Fruit fly (Drosophila melanogaster): ENCODE measurements around the gene CG3246.

CG3246 gene

dm6 chr2L:3504851-3505250 lies 43.1 kb upstream of the CG3246 start:
- TF ChIP-seq Hr78 (GFP tag; optimal IDR thresholded peaks at IDR 0.05) = no peak
- TF ChIP-seq Dfd (GFP tag; optimal IDR thresholded peaks at IDR 0.05) = no peak
- TF ChIP-seq fru (GFP tag; optimal IDR thresholded peaks at IDR 0.05) = no peak
- TF ChIP-seq CG32264 (GFP tag; optimal IDR thresholded peaks at IDR 0.05) = no peak
- no peak for TF ChIP-seq sage (GFP tag; optimal IDR thresholded peaks at IDR 0.05)
- no peak for TF ChIP-seq foxo (GFP tag; optimal IDR thresholded peaks at IDR 0.05)
- TF ChIP-seq pan (optimal IDR thresholded peaks at IDR 0.05) = no peak
- TF ChIP-seq HLH106 (tag; optimal IDR thresholded peaks at IDR 0.05) = no peak
- TF ChIP-seq Jra (GFP tag; optimal IDR thresholded peaks at IDR 0.05) = no peak
- TF ChIP-seq GATAd (GFP tag; optimal IDR thresholded peaks at IDR 0.05) = no peak
- TF ChIP-seq Rel (GFP tag; optimal IDR thresholded peaks at IDR 0.05) = no peak
- TF ChIP-seq Rel (tag; optimal IDR thresholded peaks at IDR 0.05) = no peak

- TF ChIP-seq GATAd (GFP tag; optimal IDR thresholded peaks at IDR 0.05) (no peak), sage (GFP tag; optimal IDR thresholded peaks at IDR 0.05) (no peak), Myc (optimal IDR thresholded peaks at IDR 0.05) (no peak), Dfd (GFP tag; optimal IDR thresholded peaks at IDR 0.05) (no peak), CG32264 (GFP tag; optimal IDR thresholded peaks at IDR 0.05) (no peak), ey (GFP tag; optimal IDR thresholded peaks at IDR 0.05) (no peak), jim (GFP tag; optimal IDR thresholded peaks at IDR 0.05) (no peak), Hr78 (GFP tag; optimal IDR thresholded peaks at IDR 0.05) (no peak)
Observed at dm6 chr2L:3495465-3495864, 33.7 kb upstream of the CG3246 start.

- no peak for TF ChIP-seq jim (GFP tag; optimal IDR thresholded peaks at IDR 0.05)
- TF ChIP-seq N (GFP tag; optimal IDR thresholded peaks at IDR 0.05) = no peak
Observed at dm6 chr2L:3493475-3493874, 31.7 kb upstream of the CG3246 start.

dm6 chr2L:3490971-3491370 lies 29.2 kb upstream of the CG3246 start, which contains the start of gene CG15414:
TSS of gene CG15414 (minus strand) at chr2L:3491071.
- TF ChIP-seq Dfd (GFP tag; optimal IDR thresholded peaks at IDR 0.05) (no peak), CG9705 (GFP tag; optimal IDR thresholded peaks at IDR 0.05) (no peak), Hr78 (GFP tag; optimal IDR thresholded peaks at IDR 0.05) (no peak), Jra (GFP tag; optimal IDR thresholded peaks at IDR 0.05) (no peak), dmrt93B (GFP tag; optimal IDR thresholded peaks at IDR 0.05) (no peak), brk (GFP tag; optimal IDR thresholded peaks at IDR 0.05) (no peak), br (GFP tag; optimal IDR thresholded peaks at IDR 0.05) (no peak), CrebA (GFP tag; optimal IDR thresholded peaks at IDR 0.05; ENCODE audit: borderline replicate concordance) (no peak), Myc (optimal IDR thresholded peaks at IDR 0.05) (no peak), pan (optimal IDR thresholded peaks at IDR 0.05) (no peak), HLH106 (tag; optimal IDR thresholded peaks at IDR 0.05) (no peak), Mio (GFP tag; optimal IDR thresholded peaks at IDR 0.05) (no peak), GATAd (GFP tag; optimal IDR thresholded peaks at IDR 0.05) (no peak), Hnf4 (GFP tag; optimal IDR thresholded peaks at IDR 0.05) (no peak)

dm6 chr2L:3485506-3485905 lies 23.8 kb upstream of the CG3246 start:
- no peak for TF ChIP-seq ey (GFP tag; optimal IDR thresholded peaks at IDR 0.05)
- TF ChIP-seq foxo (GFP tag; optimal IDR thresholded peaks at IDR 0.05) = no peak
- no peak for TF ChIP-seq dmrt93B (GFP tag; optimal IDR thresholded peaks at IDR 0.05)
- no peak for TF ChIP-seq GATAd (GFP tag; optimal IDR thresholded peaks at IDR 0.05)
- no peak for TF ChIP-seq N (GFP tag; optimal IDR thresholded peaks at IDR 0.05)
- TF ChIP-seq sage (GFP tag; optimal IDR thresholded peaks at IDR 0.05) = no peak
- no peak for TF ChIP-seq OdsH (GFP tag; optimal IDR thresholded peaks at IDR 0.05)
- TF ChIP-seq Abd-B (GFP tag; optimal IDR thresholded peaks at IDR 0.05) = no peak
- TF ChIP-seq Rel (GFP tag; optimal IDR thresholded peaks at IDR 0.05) = no peak
- TF ChIP-seq Rel (tag; optimal IDR thresholded peaks at IDR 0.05) = no peak
- TF ChIP-seq Sp1 (GFP tag; optimal IDR thresholded peaks at IDR 0.05) = no peak
- no peak for TF ChIP-seq HLH106 (tag; optimal IDR thresholded peaks at IDR 0.05)

dm6 chr2L:3484759-3485158 lies 23.0 kb upstream of the CG3246 start:
- TF ChIP-seq sv (GFP tag; optimal IDR thresholded peaks at IDR 0.05) (no peak), Vsx2 (GFP tag; optimal IDR thresholded peaks at IDR 0.05; ENCODE audit: partially characterized antibody) (no peak), lola (GFP tag; optimal IDR thresholded peaks at IDR 0.05) (no peak), woc (GFP tag; optimal IDR thresholded peaks at IDR 0.05) (no peak), Hr78 (GFP tag; optimal IDR thresholded peaks at IDR 0.05) (no peak), sage (GFP tag; optimal IDR thresholded peaks at IDR 0.05) (no peak), Hr83 (GFP tag; optimal IDR thresholded peaks at IDR 0.05; ENCODE audit: poor library complexity, severe bottlenecking) (no peak), dmrt93B (GFP tag; optimal IDR thresholded peaks at IDR 0.05) (no peak), Jra (GFP tag; optimal IDR thresholded peaks at IDR 0.05) (no peak), GATAd (GFP tag; optimal IDR thresholded peaks at IDR 0.05) (no peak), OdsH (GFP tag; optimal IDR thresholded peaks at IDR 0.05) (no peak), usp (GFP tag; optimal IDR thresholded peaks at IDR 0.05) (no peak), HLH106 (tag; optimal IDR thresholded peaks at IDR 0.05) (no peak), dl (GFP tag; optimal IDR thresholded peaks at IDR 0.05; ENCODE audit: insufficient read depth in 1 of 2, partially characterized antibody in 2 of 2) (no peak), br (GFP tag; optimal IDR thresholded peaks at IDR 0.05) (no peak), psq (GFP tag; optimal IDR thresholded peaks at IDR 0.05) (no peak), dsf (GFP tag; optimal IDR thresholded peaks at IDR 0.05; ENCODE audit: borderline replicate concordance) (no peak), N (GFP tag; optimal IDR thresholded peaks at IDR 0.05) (no peak)

All from whole organism, wandering third instar larva.